Worm (Caenorhabditis elegans): ENCODE measurements around the gene C07B5.3.

- TF ChIP-seq ztf-4 (tag; optimal IDR thresholded peaks at IDR 0.05): no peak
- no peak for TF ChIP-seq ama-1 (optimal IDR thresholded peaks at IDR 0.05)
- TF ChIP-seq ztf-11 (tag; optimal IDR thresholded peaks at IDR 0.05): no peak
- no peak for TF ChIP-seq unc-39 (tag; optimal IDR thresholded peaks at IDR 0.05)
- TF ChIP-seq nhr-25 (tag; optimal IDR thresholded peaks at IDR 0.05): peak; percentile 96
- TF ChIP-seq lin-39 (tag; optimal IDR thresholded peaks at IDR 0.05): no peak
- peak; percentile 74 for TF ChIP-seq sma-9 (GFP tag; optimal IDR thresholded peaks at IDR 0.05)
- no peak for TF ChIP-seq sma-9 (tag; optimal IDR thresholded peaks at IDR 0.05)
- no peak for TF ChIP-seq elt-1 (tag; optimal IDR thresholded peaks at IDR 0.05)
- TF ChIP-seq dmd-4 (tag; optimal IDR thresholded peaks at IDR 0.05): no peak
Observed at ce11 chrX:9548890-9549289, 25.9 kb upstream of the C07B5.3 start.

Measured in whole organism, L2 larva.